Fruit fly (Drosophila melanogaster) whole organism, embryonic: ENCODE data around the gene CG14221.
A peak's percentile ranks its signal among the peaks of the same experiment; 100 is the strongest.

Experiments used
- Awh ChIP-seq: fragments of 200-800 bp; sonication (Bioruptor generic); IDR thresholded peaks from 2 replicates; pipeline ENCODE4, ENCODE4 v1.3.6; 2022; ENCODE audit warnings: missing biosample characterization, missing genetic modification characterization
- BEAF-32 ChIP-seq: fragments of 200-800 bp; sonication (Bioruptor generic); optimal IDR thresholded peaks from 3 replicates; lab custom pipeline; 2017; ENCODE audit warnings: missing biosample characterization, missing genetic modification characterization, mild to moderate bottlenecking, moderate library complexity, missing genetic modification reagents
- Bdp1 ChIP-seq: fragments of 200-800 bp; sonication (Bioruptor generic); optimal IDR thresholded peaks from 3 replicates; lab custom pipeline; 2016; ENCODE audit warnings: missing biosample characterization, missing genetic modification characterization
- Bgb ChIP-seq: fragments of 200-800 bp; sonication (Bioruptor generic); IDR thresholded peaks from 2 replicates; pipeline ENCODE4 v1.3.6; 2022; ENCODE audit warnings: missing biosample characterization, missing genetic modification characterization; ENCODE audit not compliant: partially characterized antibody
- BtbVII ChIP-seq: fragments of 200-800 bp; sonication (Bioruptor generic); optimal IDR thresholded peaks from 3 replicates; lab custom pipeline; 2017; ENCODE audit warnings: missing biosample characterization, mild to moderate bottlenecking, missing genetic modification characterization
- CG10321 ChIP-seq: fragments of 200-800 bp; sonication (Bioruptor generic); IDR thresholded peaks from 2 replicates; pipeline ENCODE4 v1.3.6; 2022; ENCODE audit warnings: missing biosample characterization, missing genetic modification characterization
- CG11696 ChIP-seq: fragments of 200-800 bp; sonication (Bioruptor generic); IDR thresholded peaks from 2 replicates; pipeline ENCODE4 v1.3.6; 2022; ENCODE audit warnings: missing biosample characterization, missing genetic modification characterization
- CG12155 ChIP-seq: fragments of 200-800 bp; sonication (Bioruptor generic); optimal IDR thresholded peaks from 3 replicates; lab custom pipeline; 2016; ENCODE audit warnings: missing biosample characterization, missing genetic modification characterization
- CG13123 ChIP-seq: fragments of 200-800 bp; sonication (Bioruptor generic); optimal IDR thresholded peaks from 2 replicates; lab custom pipeline; 2016; ENCODE audit warnings: missing biosample characterization, missing genetic modification characterization
- CG15011 ChIP-seq: fragments of 200-800 bp; sonication (Bioruptor generic); optimal IDR thresholded peaks from 3 replicates; lab custom pipeline; 2018; ENCODE audit warnings: missing biosample characterization, mild to moderate bottlenecking, missing genetic modification characterization
- CG2116 ChIP-seq: fragments of 200-800 bp; sonication (Bioruptor generic); optimal IDR thresholded peaks from 3 replicates; lab custom pipeline; 2018; ENCODE audit warnings: missing biosample characterization, mild to moderate bottlenecking, missing genetic modification characterization
- CG2889 ChIP-seq: fragments of 200-800 bp; sonication (Bioruptor generic); IDR thresholded peaks from 3 replicates; pipeline ENCODE4 v1.3.6; 2022; ENCODE audit warnings: missing biosample characterization, missing genetic modification characterization
- CG30020 ChIP-seq: fragments of 200-800 bp; optimal IDR thresholded peaks from 2 replicates; lab custom pipeline; 2019; ENCODE audit warnings: missing biosample characterization, mild to moderate bottlenecking, missing genetic modification characterization, moderate library complexity
- CG32772 ChIP-seq: fragments of 200-800 bp; sonication (Bioruptor generic); IDR thresholded peaks from 2 replicates; pipeline ENCODE4 v1.3.6; 2022; ENCODE audit warnings: missing biosample characterization, missing genetic modification characterization
- CG3407 ChIP-seq: fragments of 200-800 bp; sonication (Bioruptor generic); optimal IDR thresholded peaks from 2 replicates; lab custom pipeline; 2018; ENCODE audit warnings: missing biosample characterization, mild to moderate bottlenecking, missing genetic modification characterization
- CG3847 ChIP-seq: fragments of 200-800 bp; sonication (Bioruptor generic); IDR thresholded peaks from 2 replicates; pipeline ENCODE4 v1.3.6; 2022; ENCODE audit warnings: missing biosample characterization, missing genetic modification characterization
- CG4328 ChIP-seq: fragments of 200-800 bp; sonication (Bioruptor generic); optimal IDR thresholded peaks from 3 replicates; lab custom pipeline; 2017; ENCODE audit warnings: missing biosample characterization, missing genetic modification reagents, missing genetic modification characterization
- CG4360 ChIP-seq: fragments of 200-800 bp; sonication (Bioruptor generic); IDR thresholded peaks from 2 replicates; pipeline ENCODE4 v1.3.6; 2022; ENCODE audit warnings: missing biosample characterization, missing genetic modification characterization
- CG4820 ChIP-seq: fragments of 200-800 bp; sonication (Bioruptor generic); optimal IDR thresholded peaks from 3 replicates; lab custom pipeline; 2016; ENCODE audit warnings: missing biosample characterization, missing genetic modification characterization
- CG5953 ChIP-seq: fragments of 200-800 bp; sonication (Bioruptor generic); IDR thresholded peaks from 2 replicates; pipeline ENCODE4 v1.3.6; 2022; ENCODE audit warnings: missing biosample characterization, missing genetic modification characterization
- CG6689 ChIP-seq: fragments of 200-800 bp; sonication (Bioruptor generic); IDR thresholded peaks from 2 replicates; pipeline ENCODE4 v1.3.6; 2022; ENCODE audit warnings: missing biosample characterization, missing genetic modification characterization
- CG6813 ChIP-seq: fragments of 200-800 bp; sonication (Bioruptor generic); optimal IDR thresholded peaks from 2 replicates; lab custom pipeline; 2017; ENCODE audit warnings: missing biosample characterization, missing genetic modification characterization, mild to moderate bottlenecking, moderate library complexity, missing genetic modification reagents
- CG7745 ChIP-seq: fragments of 200-800 bp; sonication (Bioruptor generic); optimal IDR thresholded peaks from 2 replicates; lab custom pipeline; 2018; ENCODE audit warnings: missing biosample characterization, mild to moderate bottlenecking, missing genetic modification characterization, moderate library complexity
- CrebB ChIP-seq: fragments of 200-800 bp; sonication (Bioruptor generic); optimal IDR thresholded peaks from 3 replicates; lab custom pipeline; 2018; ENCODE audit warnings: missing biosample characterization, mild to moderate bottlenecking, missing genetic modification characterization
- D ChIP-seq, 2 experiments: fragments of 200-800 bp in 1 of 2; fragments of >200 bp in 1 of 2; sonication (Bioruptor generic) in 1 of 2; optimal IDR thresholded peaks; 2 replicates in 1 of 2; 3 replicates in 1 of 2; lab custom pipeline; 2017; ENCODE audit warnings: mild to moderate bottlenecking in 1 of 2, missing biosample characterization in 1 of 2, missing genetic modification characterization in 1 of 2, missing genetic modification reagents in 1 of 2
- Dref ChIP-seq: fragments of 200-800 bp; sonication (Bioruptor generic); IDR thresholded peaks from 2 replicates; pipeline ENCODE4 v1.3.6; 2022; ENCODE audit warnings: missing biosample characterization, missing genetic modification characterization
- E2f1 ChIP-seq: fragments of 200-800 bp; sonication (Bioruptor generic); IDR thresholded peaks from 2 replicates; pipeline ENCODE4 v1.3.6; 2022; ENCODE audit warnings: missing biosample characterization, missing genetic modification characterization
- E2f2 ChIP-seq: fragments of 200-800 bp; sonication (Bioruptor generic); IDR thresholded peaks from 2 replicates; pipeline ENCODE4 v1.3.6; 2022; ENCODE audit warnings: missing biosample characterization, missing genetic modification characterization
- Eip74EF ChIP-seq, 2 experiments: fragments of 200-800 bp in 1 of 2; fragments of >200 bp in 1 of 2; sonication (Bioruptor generic) in 1 of 2; optimal IDR thresholded peaks; 2 replicates each; lab custom pipeline; 2017 to 2019; ENCODE audit warnings: missing biosample characterization in 2 of 2, missing genetic modification characterization in 2 of 2, mild to moderate bottlenecking in 1 of 2, moderate library complexity in 1 of 2
- Elba2 ChIP-seq: fragments of 200-800 bp; sonication (Bioruptor generic); optimal IDR thresholded peaks from 3 replicates; lab custom pipeline; 2016; ENCODE audit warnings: missing biosample characterization, missing genetic modification characterization
- Hr3 ChIP-seq: fragments of 200-800 bp; sonication (Bioruptor generic); optimal IDR thresholded peaks from 3 replicates; lab custom pipeline; 2016; ENCODE audit warnings: missing biosample characterization, missing genetic modification characterization
- Lpt ChIP-seq: fragments of >200 bp; optimal IDR thresholded peaks from 2 replicates; lab custom pipeline; 2018; ENCODE audit warnings: missing biosample characterization, missing genetic modification characterization
- Rfx ChIP-seq: fragments of 200-800 bp; sonication (Bioruptor generic); IDR thresholded peaks from 2 replicates; pipeline ENCODE4 v1.3.6; 2022; ENCODE audit warnings: missing biosample characterization, missing genetic modification characterization
- Sox100B ChIP-seq: fragments of 200-800 bp; sonication (Bioruptor generic); optimal IDR thresholded peaks from 3 replicates; lab custom pipeline; 2018; ENCODE audit warnings: missing biosample characterization, mild to moderate bottlenecking, missing genetic modification characterization
- bigmax ChIP-seq: fragments of 200-800 bp; sonication (Bioruptor generic); optimal IDR thresholded peaks from 2 replicates; lab custom pipeline; 2018; ENCODE audit warnings: missing biosample characterization, mild to moderate bottlenecking, missing genetic modification characterization
- crc ChIP-seq: fragments of 200-800 bp; sonication (Bioruptor generic); optimal IDR thresholded peaks from 2 replicates; lab custom pipeline; 2016; ENCODE audit warnings: missing biosample characterization, missing genetic modification characterization
- cwo ChIP-seq: fragments of 200-800 bp; sonication (Bioruptor generic); optimal IDR thresholded peaks from 3 replicates; lab custom pipeline; 2017; ENCODE audit warnings: missing biosample characterization, missing genetic modification characterization, mild to moderate bottlenecking, moderate library complexity, missing genetic modification reagents
- gce ChIP-seq: fragments of 200-800 bp; sonication (Bioruptor generic); IDR thresholded peaks from 3 replicates; pipeline ENCODE4 v1.3.6; 2022; ENCODE audit warnings: missing biosample characterization, missing genetic modification characterization
- inv ChIP-seq: fragments of 200-800 bp; sonication (Bioruptor generic); IDR thresholded peaks from 2 replicates; pipeline ENCODE4 v1.3.6; 2022; ENCODE audit warnings: missing biosample characterization, missing genetic modification characterization; ENCODE audit not compliant: partially characterized antibody
- lola ChIP-seq, 3 experiments: fragments of >200 bp in 2 of 3; fragments of 200-800 bp in 1 of 3; sonication (Bioruptor generic) in 1 of 3; optimal IDR thresholded peaks; 2 replicates each; lab custom pipeline; 2017 to 2019; ENCODE audit warnings: missing biosample characterization in 3 of 3, missing genetic modification characterization in 3 of 3, mild to moderate bottlenecking in 1 of 3, moderate library complexity in 1 of 3
- nerfin-2 ChIP-seq: fragments of 200-800 bp; sonication (Bioruptor generic); IDR thresholded peaks from 2 replicates; pipeline ENCODE4 v1.3.6; 2022; ENCODE audit warnings: missing biosample characterization, missing genetic modification characterization; ENCODE audit not compliant: partially characterized antibody
- pnt ChIP-seq: fragments of 200-800 bp; sonication (Bioruptor generic); optimal IDR thresholded peaks from 3 replicates; lab custom pipeline; 2016; ENCODE audit warnings: missing biosample characterization, missing genetic modification characterization
- ro ChIP-seq: fragments of 200-800 bp; sonication (Bioruptor generic); IDR thresholded peaks from 2 replicates; pipeline ENCODE4 v1.3.6; 2022; ENCODE audit warnings: missing biosample characterization, missing genetic modification characterization
- schlank ChIP-seq: fragments of 200-800 bp; sonication (Bioruptor generic); optimal IDR thresholded peaks from 2 replicates; lab custom pipeline; 2018; ENCODE audit warnings: missing biosample characterization, mild to moderate bottlenecking, missing genetic modification characterization
- sob ChIP-seq: fragments of 200-800 bp; sonication (Bioruptor generic); IDR thresholded peaks from 2 replicates; pipeline ENCODE4 v1.3.6; 2022; ENCODE audit warnings: missing biosample characterization, missing genetic modification characterization
- stc ChIP-seq: fragments of 200-800 bp; sonication (Bioruptor generic); IDR thresholded peaks from 2 replicates; pipeline ENCODE4 v1.3.6; 2022; ENCODE audit warnings: missing biosample characterization, missing genetic modification characterization
- stwl ChIP-seq: fragments of 200-800 bp; sonication (Bioruptor generic); optimal IDR thresholded peaks from 3 replicates; lab custom pipeline; 2018; ENCODE audit warnings: missing biosample characterization, mild to moderate bottlenecking, missing genetic modification characterization, moderate library complexity
- sug ChIP-seq: fragments of 200-800 bp; optimal IDR thresholded peaks from 2 replicates; lab custom pipeline; 2019; ENCODE audit warnings: missing biosample characterization, mild to moderate bottlenecking, missing genetic modification characterization, moderate library complexity
- tup ChIP-seq: fragments of 200-800 bp; sonication (Bioruptor generic); optimal IDR thresholded peaks from 2 replicates; lab custom pipeline; 2016; ENCODE audit warnings: missing biosample characterization, mild to moderate bottlenecking, missing genetic modification characterization, moderate library complexity
- wek ChIP-seq: fragments of 200-800 bp; sonication (Bioruptor generic); optimal IDR thresholded peaks from 3 replicates; lab custom pipeline; 2018; ENCODE audit warnings: missing biosample characterization, mild to moderate bottlenecking, missing genetic modification characterization, moderate library complexity

CG14221 gene

DNA sequence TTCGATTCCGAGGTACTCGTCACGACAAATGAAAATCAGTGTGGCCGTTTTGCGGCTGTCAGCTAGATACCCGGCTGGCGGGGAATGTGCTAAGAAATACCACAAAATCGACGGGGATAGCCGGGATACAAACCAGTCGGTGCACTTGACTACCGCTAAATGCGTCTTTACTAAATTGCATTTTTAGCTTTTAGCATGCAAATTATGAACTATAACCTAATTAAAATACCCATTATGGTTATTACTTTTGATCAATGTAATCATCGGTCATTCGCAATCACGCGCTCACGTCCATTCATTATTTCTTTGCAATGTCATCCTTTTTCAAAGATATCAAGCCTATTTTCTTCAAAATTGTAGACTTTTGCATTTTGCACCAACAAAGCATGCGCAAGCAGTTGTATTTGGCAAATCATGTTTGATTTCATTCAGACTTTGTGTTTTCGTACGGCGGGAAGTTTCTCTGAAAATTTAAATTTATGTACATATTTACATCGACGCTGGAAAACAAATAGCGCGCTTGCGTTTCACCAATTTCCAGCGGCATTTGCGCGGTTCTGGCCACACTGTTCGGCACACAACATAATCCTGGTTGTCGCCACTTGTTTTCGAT, 17.4 kb upstream of the CG14221 start, which contains the start of gene Rcd-1 (continued):
- TF ChIP-seq D (optimal IDR thresholded peaks at IDR 0.05; lab: Kevin White, UChicago), result no peak
- no peak for TF ChIP-seq D (GFP tag; optimal IDR thresholded peaks at IDR 0.05; lab: Kevin White, UChicago)
- TF ChIP-seq Sox100B (GFP tag; lab: Kevin White, UChicago), result no peak
- TF ChIP-seq CG3847 (GFP tag; lab: Robert Waterston, UW), result peak; percentile 15; the same call in 1 of the 2 replicates
- TF ChIP-seq schlank (tag; lab: Kevin White, UChicago), result no peak
- TF ChIP-seq CrebB, result no peak
- TF ChIP-seq CG2116 (GFP tag; lab: Kevin White, UChicago), result peak; percentile 20
- TF ChIP-seq BEAF-32 (GFP tag; lab: Kevin White, UChicago), result peak; percentile 58
- TF ChIP-seq inv (GFP tag; lab: Robert Waterston, UW), result no peak
- TF ChIP-seq CG6689, result no peak
- TF ChIP-seq cwo (GFP tag; lab: Kevin White, UChicago), result no peak
- TF ChIP-seq CG32772 (GFP tag; lab: Robert Waterston, UW), result 0 out of 2 replicates have a peak, but pooled peaks have one; percentile 18
- TF ChIP-seq gce, result no peak
- no peak for TF ChIP-seq Awh
- no peak for TF ChIP-seq Eip74EF (GFP tag; optimal IDR thresholded peaks at IDR 0.05; lab: Kevin White, UChicago)
- peak; percentile 34; the same call in 1 of the 2 replicates for TF ChIP-seq Rfx
- TF ChIP-seq CG5953 (GFP tag; lab: Robert Waterston, UW), result no peak
- TF ChIP-seq BtbVII (GFP tag; lab: Kevin White, UChicago), result no peak
- no peak for TF ChIP-seq E2f1
- TF ChIP-seq Elba2 (GFP tag; lab: Kevin White, UChicago), result no peak
- no peak for TF ChIP-seq CG11696
- TF ChIP-seq CG13123 (GFP tag; lab: Kevin White, UChicago), result no peak
- no peak for TF ChIP-seq CG30020 (tag; lab: Kevin White, UChicago)
- TF ChIP-seq crc, result no peak
- TF ChIP-seq CG4820 (GFP tag; lab: Kevin White, UChicago), result no peak
- no peak for TF ChIP-seq stwl
- peak; percentile 65 for TF ChIP-seq CG12155 (GFP tag; lab: Kevin White, UChicago)
- TF ChIP-seq Dref (GFP tag; lab: Robert Waterston, UW), result peak; percentile 51
- peak; percentile 57 for TF ChIP-seq E2f2 (GFP tag; lab: Robert Waterston, UW)
- TF ChIP-seq CG6813 (GFP tag; lab: Kevin White, UChicago), result no peak
- TF ChIP-seq CG7745 (tag; lab: Kevin White, UChicago), result no peak
- no peak for TF ChIP-seq CG10321 (GFP tag; lab: Robert Waterston, UW)
- no peak for TF ChIP-seq ro
- no peak for TF ChIP-seq Bdp1
- TF ChIP-seq CG4360 (GFP tag; lab: Robert Waterston, UW), result no peak
- no peak for TF ChIP-seq pnt (GFP tag; lab: Kevin White, UChicago)
- TF ChIP-seq stc (GFP tag; lab: Robert Waterston, UW), result no peak
- TF ChIP-seq sug, result no peak
- no peak for TF ChIP-seq CG2889 (GFP tag; lab: Robert Waterston, UW)
- no peak for TF ChIP-seq Hr3 (GFP tag; lab: Kevin White, UChicago)
- TF ChIP-seq Bgb (GFP tag; lab: Robert Waterston, UW), result no peak
- no peak for TF ChIP-seq CG3407 (GFP tag; lab: Kevin White, UChicago)
- TF ChIP-seq tup (GFP tag; lab: Kevin White, UChicago), result no peak
- no peak for TF ChIP-seq CG15011
- TF ChIP-seq CG4328, result no peak
- TF ChIP-seq sob (GFP tag; lab: Robert Waterston, UW), result no peak
- no peak for TF ChIP-seq nerfin-2 (GFP tag; lab: Robert Waterston, UW)
- TF ChIP-seq Lpt (GFP tag; lab: Kevin White, UChicago), result no peak
- TF ChIP-seq wek (GFP tag; lab: Kevin White, UChicago), result no peak
- peak; percentile 38 for TF ChIP-seq bigmax (GFP tag; lab: Kevin White, UChicago)
- TF ChIP-seq lola (GFP tag; optimal IDR thresholded peaks at IDR 0.05; lab: Kevin White, UChicago), result no peak
